Worm (Caenorhabditis elegans) whole organism, midembryonic: ENCODE data around the gene T05C1.1.

ENCODE experiments used
- T22C8.4 ChIP-seq: fragments of 200-800 bp; sonication (Bioruptor generic); IDR thresholded peaks from 2 replicates; pipeline ENCODE4 v1.3.6; 2022; ENCODE audit warnings: missing genetic modification characterization, missing compliant biosample characterization
- cog-1 ChIP-seq: sonication (generic microtip); optimal IDR thresholded peaks from 2 replicates; lab custom pipeline; 2016; ENCODE audit warnings: missing genetic modification characterization, missing compliant biosample characterization
- flt-1 ChIP-seq: fragments of 200-800 bp; sonication (Bioruptor generic); IDR thresholded peaks from 2 replicates; pipeline ENCODE4 v1.3.6; 2022; ENCODE audit warnings: missing genetic modification characterization, missing compliant biosample characterization
- klf-2 ChIP-seq: fragments of 200-800 bp; sonication (Bioruptor generic); conservative IDR thresholded peaks from 2 replicates; pipeline ENCODE4 v1.3.6; 2022; ENCODE audit warnings: missing genetic modification reagents, missing genetic modification characterization, missing compliant biosample characterization
- med-1 ChIP-seq: sonication (generic microtip); optimal IDR thresholded peaks from 2 replicates; lab custom pipeline; 2017; ENCODE audit warnings: missing genetic modification characterization, mild to moderate bottlenecking, missing compliant biosample characterization, antibody characterized with exemption, missing genetic modification reagents; ENCODE audit not compliant: insufficient read depth
- ref-1 ChIP-seq: fragments of 200-800 bp; sonication (Bioruptor generic); conservative IDR thresholded peaks from 2 replicates; pipeline ENCODE4 v1.3.6; 2022; ENCODE audit warnings: missing genetic modification reagents, missing genetic modification characterization, missing compliant biosample characterization
- tab-1 ChIP-seq: fragments of 200-800 bp; sonication (Bioruptor generic); IDR thresholded peaks from 2 replicates; pipeline ENCODE4 v1.3.6; 2022; ENCODE audit warnings: missing genetic modification characterization, missing compliant biosample characterization
- ztf-23 ChIP-seq: fragments of 200-800 bp; sonication (Bioruptor generic); IDR thresholded peaks from 2 replicates; pipeline ENCODE4 v1.3.6; 2022; ENCODE audit warnings: missing genetic modification reagents, missing genetic modification characterization, missing compliant biosample characterization
- ztf-29 ChIP-seq: fragments of 200-800 bp; sonication (Bioruptor generic); IDR thresholded peaks from 2 replicates; pipeline ENCODE4 v1.3.6; 2022; ENCODE audit warnings: missing genetic modification reagents, missing genetic modification characterization, missing compliant biosample characterization

ce11 chrII:4527800-4528199 lies 49.4 kb downstream of the T05C1.1 start, which contains the start of gene sra-35:
- TF ChIP-seq ztf-23 (GFP tag; lab: Robert Waterston, UW) (no peak), klf-2 (GFP tag; lab: Robert Waterston, UW) (no peak), flt-1 (GFP tag; lab: Robert Waterston, UW) (no peak), T22C8.4 (no peak), ref-1 (no peak), cog-1 (no peak), tab-1 (GFP tag; lab: Robert Waterston, UW) (no peak), ztf-29 (GFP tag; lab: Robert Waterston, UW) (no peak), med-1 (GFP tag; lab: Kevin White, UChicago) (no peak)
